Fruit fly (Drosophila melanogaster) whole organism, pupa: ENCODE data around the gene CG9372.

Experiments
- CG10348 ChIP-seq: fragments of 200-800 bp; sonication (Bioruptor generic); IDR thresholded peaks from 2 replicates; pipeline ENCODE4 v1.3.6; 2022; ENCODE audit warnings: missing biosample characterization, missing genetic modification characterization
- CG12605 ChIP-seq: fragments of 200-800 bp; sonication (Bioruptor generic); IDR thresholded peaks from 2 replicates; pipeline ENCODE4 v1.3.6; 2022; ENCODE audit warnings: missing biosample characterization, missing genetic modification characterization
- CG13204 ChIP-seq: fragments of 200-800 bp; sonication (Bioruptor generic); optimal IDR thresholded peaks from 2 replicates; lab custom pipeline; 2018; ENCODE audit warnings: missing biosample characterization, mild to moderate bottlenecking, missing genetic modification characterization, moderate library complexity
- CG14655 ChIP-seq: fragments of 200-800 bp; sonication (Bioruptor generic); optimal IDR thresholded peaks from 3 replicates; lab custom pipeline; 2017; ENCODE audit warnings: mild to moderate bottlenecking, missing biosample characterization, missing genetic modification reagents, missing genetic modification characterization
- CG15710 ChIP-seq: fragments of 200-800 bp; sonication (Bioruptor generic); optimal IDR thresholded peaks from 2 replicates; lab custom pipeline; 2018; ENCODE audit warnings: missing biosample characterization, mild to moderate bottlenecking, missing genetic modification characterization, moderate library complexity
- CG17806 ChIP-seq: fragments of 200-800 bp; sonication (Bioruptor generic); optimal IDR thresholded peaks from 2 replicates; lab custom pipeline; 2018; ENCODE audit warnings: missing biosample characterization, mild to moderate bottlenecking, missing genetic modification characterization, moderate library complexity
- CG32121 ChIP-seq: fragments of 200-800 bp; sonication (Bioruptor generic); IDR thresholded peaks from 2 replicates; pipeline ENCODE4 v1.3.6; 2022; ENCODE audit warnings: missing biosample characterization, missing genetic modification characterization
- CG34367 ChIP-seq: fragments of 200-800 bp; sonication (Bioruptor generic); optimal IDR thresholded peaks from 2 replicates; lab custom pipeline; 2018; ENCODE audit warnings: missing biosample characterization, mild to moderate bottlenecking, missing genetic modification characterization
- CG4496 ChIP-seq: fragments of 200-800 bp; sonication (Bioruptor generic); IDR thresholded peaks from 3 replicates; pipeline ENCODE4 v1.3.6; 2022; ENCODE audit warnings: missing biosample characterization, missing genetic modification characterization
- CG8159 ChIP-seq: fragments of 200-800 bp; sonication (Bioruptor generic); optimal IDR thresholded peaks from 3 replicates; lab custom pipeline; 2018; ENCODE audit warnings: missing biosample characterization, mild to moderate bottlenecking, missing genetic modification characterization, moderate library complexity
- CG8301 ChIP-seq: fragments of 200-800 bp; sonication (Bioruptor generic); optimal IDR thresholded peaks from 2 replicates; lab custom pipeline; 2018; ENCODE audit warnings: missing biosample characterization, mild to moderate bottlenecking, missing genetic modification characterization
- CG9948 ChIP-seq: fragments of 200-800 bp; sonication (Bioruptor generic); optimal IDR thresholded peaks from 2 replicates; lab custom pipeline; 2018; ENCODE audit warnings: missing biosample characterization, mild to moderate bottlenecking, missing genetic modification characterization, moderate library complexity
- D1 ChIP-seq: fragments of 200-800 bp; sonication (Bioruptor generic); optimal IDR thresholded peaks from 2 replicates; lab custom pipeline; 2018; ENCODE audit warnings: missing biosample characterization, mild to moderate bottlenecking, missing genetic modification characterization, moderate library complexity
- EcR ChIP-seq: fragments of 200-800 bp; sonication (Bioruptor generic); optimal IDR thresholded peaks from 3 replicates; lab custom pipeline; 2019; ENCODE audit warnings: missing biosample characterization, missing genetic modification characterization, mild to moderate bottlenecking, moderate library complexity, missing genetic modification reagents
- Ets98B ChIP-seq: fragments of 200-800 bp; sonication (Bioruptor generic); IDR thresholded peaks from 2 replicates; pipeline ENCODE4 v1.3.6; 2022; ENCODE audit warnings: missing biosample characterization, missing genetic modification characterization
- Pif1A ChIP-seq: fragments of 200-800 bp; sonication (Bioruptor generic); optimal IDR thresholded peaks from 3 replicates; lab custom pipeline; 2016; ENCODE audit warnings: missing biosample characterization, missing genetic modification characterization
- Pif1B ChIP-seq: fragments of 200-800 bp; sonication (Bioruptor generic); optimal IDR thresholded peaks from 3 replicates; lab custom pipeline; 2016; ENCODE audit warnings: missing biosample characterization, missing genetic modification characterization
- Snoo ChIP-seq: fragments of 200-800 bp; sonication (Bioruptor generic); optimal IDR thresholded peaks from 3 replicates; lab custom pipeline; 2017; ENCODE audit warnings: missing biosample characterization, mild to moderate bottlenecking, missing genetic modification characterization, inconsistent platforms
- fd96Ca ChIP-seq: fragments of 200-800 bp; sonication (Bioruptor generic); IDR thresholded peaks from 3 replicates; pipeline ENCODE4 v1.3.6; 2022; ENCODE audit warnings: missing biosample characterization, missing genetic modification characterization
- gl ChIP-seq: fragments of 200-800 bp; sonication (Bioruptor generic); optimal IDR thresholded peaks from 2 replicates; lab custom pipeline; 2018; ENCODE audit warnings: missing biosample characterization, mild to moderate bottlenecking, missing genetic modification characterization
- rn ChIP-seq: fragments of 200-800 bp; sonication (Bioruptor generic); IDR thresholded peaks from 2 replicates; pipeline ENCODE4 v1.3.6; 2022; ENCODE audit warnings: missing biosample characterization, missing genetic modification characterization

CG9372 gene

dm6 chr3L:19601413-19601812 lies 4.6 kb upstream of the CG9372 start, which contains the start of gene CG9368:
Gene CG9368, plus strand, starts transcription at chr3L:19601633.
- TF ChIP-seq CG4496 (GFP tag; lab: Robert Waterston, UW) (no peak), CG14655 (GFP tag; lab: Kevin White, UChicago) (no peak), EcR (GFP tag; lab: Kevin White, UChicago) (no peak), CG13204 (GFP tag; lab: Kevin White, UChicago) (no peak), CG9948 (tag; lab: Kevin White, UChicago) (no peak), rn (GFP tag; lab: Robert Waterston, UW) (no peak), Ets98B (GFP tag; lab: Robert Waterston, UW) (no peak), Snoo (tag; lab: Kevin White, UChicago) (no peak), fd96Ca (GFP tag; lab: Robert Waterston, UW) (no peak), CG12605 (GFP tag; lab: Robert Waterston, UW) (no peak), CG32121 (GFP tag; lab: Robert Waterston, UW) (no peak), CG15710 (no peak), Pif1A (no peak), gl (tag; lab: Kevin White, UChicago) (no peak)
- TF ChIP-seq, all 21 proteins: peak for 0

- TF ChIP-seq rn (GFP tag; lab: Robert Waterston, UW) = peak; percentile 95
- TF ChIP-seq Pif1A = peak; percentile 99
- TF ChIP-seq fd96Ca (GFP tag; lab: Robert Waterston, UW) = peak; percentile 98
- peak; percentile 97 for TF ChIP-seq CG8301 (tag; lab: Kevin White, UChicago)
- TF ChIP-seq CG10348 (GFP tag; lab: Robert Waterston, UW) = peak; percentile 95
- peak; percentile 99 for TF ChIP-seq Pif1B (GFP tag; lab: Kevin White, UChicago)
- peak; percentile 94 for TF ChIP-seq gl (tag; lab: Kevin White, UChicago)
- no peak for TF ChIP-seq EcR (GFP tag; lab: Kevin White, UChicago)
- TF ChIP-seq CG32121 (GFP tag; lab: Robert Waterston, UW) = peak; percentile 98
- TF ChIP-seq D1 (tag; lab: Kevin White, UChicago) = no peak
- TF ChIP-seq Ets98B (GFP tag; lab: Robert Waterston, UW) = peak; percentile 96
- peak; percentile 99 for TF ChIP-seq Snoo (tag; lab: Kevin White, UChicago)
- TF ChIP-seq CG4496 (GFP tag; lab: Robert Waterston, UW) = peak; percentile 98
- no peak for TF ChIP-seq CG13204 (GFP tag; lab: Kevin White, UChicago)
- TF ChIP-seq CG9948 (tag; lab: Kevin White, UChicago) = peak; percentile 99
- TF ChIP-seq CG8159 (tag; lab: Kevin White, UChicago) = peak; percentile 99
- TF ChIP-seq CG34367 (tag; lab: Kevin White, UChicago) = peak; percentile 96
- peak; percentile 99 for TF ChIP-seq CG15710
- peak; percentile 99 for TF ChIP-seq CG17806
- peak; percentile 99 for TF ChIP-seq CG14655 (GFP tag; lab: Kevin White, UChicago)
- TF ChIP-seq CG12605 (GFP tag; lab: Robert Waterston, UW) = no peak; the same call in none of the 2 replicates
These were observed 6.2 kb downstream of the CG9372 start, which contains the start of the genes Lon and PIG-F for dm6 chr3L:19612172-19612571. Gene Lon, minus strand, starts transcription at chr3L:19612199. Gene PIG-F, plus strand, starts transcription at chr3L:19612455.

- TF ChIP-seq CG32121 (GFP tag; lab: Robert Waterston, UW) (peak; percentile 31; the same call in 1 of the 2 replicates), CG17806 (no peak), CG4496 (GFP tag; lab: Robert Waterston, UW) (0 out of 3 replicates have a peak, but pooled peaks have one; percentile 12)
These were observed 12.3 kb downstream of the CG9372 start, which contains the start of gene asf1 for dm6 chr3L:19618072-19618958. Gene asf1, plus strand, starts transcription at chr3L:19618894.

dm6 chr3L:19630701-19631100 lies 24.7 kb downstream of the CG9372 start:
- TF ChIP-seq CG9948 (tag; lab: Kevin White, UChicago) (no peak), CG12605 (GFP tag; lab: Robert Waterston, UW) (no peak), Pif1A (no peak), CG14655 (GFP tag; lab: Kevin White, UChicago) (no peak), EcR (GFP tag; lab: Kevin White, UChicago) (no peak), CG34367 (tag; lab: Kevin White, UChicago) (no peak), CG32121 (GFP tag; lab: Robert Waterston, UW) (no peak), CG8159 (tag; lab: Kevin White, UChicago) (no peak), fd96Ca (GFP tag; lab: Robert Waterston, UW) (no peak), gl (tag; lab: Kevin White, UChicago) (no peak)

dm6 chr3L:19631867-19632266 lies 25.9 kb downstream of the CG9372 start:
- no peak for TF ChIP-seq rn (GFP tag; lab: Robert Waterston, UW)
- TF ChIP-seq CG12605 (GFP tag; lab: Robert Waterston, UW) = no peak
- no peak for TF ChIP-seq CG34367 (tag; lab: Kevin White, UChicago)
- no peak for TF ChIP-seq EcR (GFP tag; lab: Kevin White, UChicago)
